Worm (Caenorhabditis elegans): ENCODE data around the gene bath-19.

The bath-19 gene

DNA sequence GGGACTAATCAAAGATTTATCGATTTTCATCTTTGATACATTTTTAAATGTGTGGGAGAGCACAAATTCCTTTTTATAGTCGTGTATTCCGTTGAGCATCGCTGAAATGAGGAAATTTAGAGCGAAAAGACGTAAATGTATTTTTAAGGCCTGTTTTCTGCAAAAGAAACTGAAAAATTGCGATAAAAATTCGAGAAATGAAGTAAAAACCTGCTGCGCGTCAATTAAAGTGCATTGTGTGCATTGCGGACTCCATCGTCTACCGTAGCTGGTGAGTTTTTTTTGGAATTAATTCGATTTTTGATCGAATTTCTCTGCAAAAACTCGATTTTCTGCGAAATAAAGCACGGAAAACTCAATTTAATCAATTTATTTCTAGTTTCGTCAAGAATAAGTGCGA lies at the start of gene bath-19:
TSS of gene bath-19 (minus strand) at position 101 of the 400 bp plus-strand sequence.
- no peak for TF ChIP-seq peb-1 (tag; optimal IDR thresholded peaks at IDR 0.05)
- TF ChIP-seq nhr-21 (tag; optimal IDR thresholded peaks at IDR 0.05) = no peak
- no peak for TF ChIP-seq lin-39 (tag; optimal IDR thresholded peaks at IDR 0.05)
- no peak for TF ChIP-seq sem-4 (tag; optimal IDR thresholded peaks at IDR 0.05)
- no peak for TF ChIP-seq ZK546.5 (tag; optimal IDR thresholded peaks at IDR 0.05)

DNA sequence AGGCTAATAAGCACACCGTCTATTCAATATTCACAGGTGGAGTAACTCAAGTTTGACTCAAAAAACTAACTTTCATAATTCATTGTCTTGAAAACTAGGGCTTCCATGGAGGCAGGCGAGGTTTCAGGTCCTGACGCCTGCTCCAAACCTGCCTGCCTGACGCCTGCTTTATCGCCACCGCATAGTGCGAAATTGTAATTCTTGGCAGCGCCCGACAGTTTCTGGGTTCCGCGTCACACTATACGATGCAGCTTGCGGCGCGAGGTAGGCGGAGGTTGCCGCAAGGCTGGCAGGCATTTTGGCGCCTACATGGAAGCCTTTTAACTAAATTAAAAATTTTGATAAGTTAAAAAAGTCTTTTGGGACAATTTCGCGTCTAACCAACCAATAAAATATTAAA lies 48.0 kb upstream of the bath-19 start:
- TF ChIP-seq lsy-2 (tag; optimal IDR thresholded peaks at IDR 0.05) = no peak
- TF ChIP-seq ceh-16 (tag; optimal IDR thresholded peaks at IDR 0.05) = no peak
- TF ChIP-seq mdl-1 (tag; optimal IDR thresholded peaks at IDR 0.05) = no peak
- TF ChIP-seq peb-1 (tag; optimal IDR thresholded peaks at IDR 0.05) = no peak
- TF ChIP-seq nhr-11 (tag; optimal IDR thresholded peaks at IDR 0.05) = no peak
- no peak for TF ChIP-seq aly-2 (tag; optimal IDR thresholded peaks at IDR 0.05)
- no peak for TF ChIP-seq nhr-12 (tag; optimal IDR thresholded peaks at IDR 0.05)
- TF ChIP-seq nhr-77 (tag; optimal IDR thresholded peaks at IDR 0.05) = no peak
- no peak for TF ChIP-seq snpc-4 (tag; optimal IDR thresholded peaks at IDR 0.05)
- TF ChIP-seq dmd-4 (tag; optimal IDR thresholded peaks at IDR 0.05) = no peak
- no peak for TF ChIP-seq mab-5 (tag; optimal IDR thresholded peaks at IDR 0.05)

DNA sequence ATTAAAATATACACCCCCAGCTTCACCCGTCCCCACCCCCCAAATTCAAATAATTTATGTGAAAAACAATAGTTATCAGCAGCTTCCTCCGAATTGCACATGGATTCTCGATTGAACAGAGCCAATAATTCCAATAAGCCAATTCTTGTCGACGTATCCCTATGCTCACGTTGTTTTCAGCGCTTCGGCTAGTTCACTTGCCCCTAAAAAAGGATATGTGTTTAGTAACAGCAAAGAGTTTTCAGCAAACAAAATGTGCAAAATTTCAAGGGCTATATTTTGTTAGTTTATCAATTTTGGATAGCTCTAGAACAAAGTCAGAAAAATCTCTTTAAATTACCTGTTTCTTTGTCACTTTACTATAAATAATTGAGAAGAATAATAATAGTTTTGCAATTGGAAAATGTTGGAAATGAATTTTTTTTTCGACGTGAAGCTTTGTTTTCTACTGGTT lies 44.6 kb upstream of the bath-19 start, which contains the start of the genes T16A1.5 and fbxc-49:
TSS of gene T16A1.5 (minus strand) at position 101 of the 454 bp plus-strand sequence.
TSS of gene fbxc-49 (plus strand) at position 404 of the 454 bp plus-strand sequence.
- TF ChIP-seq C34F6.9 (tag; optimal IDR thresholded peaks at IDR 0.05) (no peak), mbf-1 (tag; optimal IDR thresholded peaks at IDR 0.05) (no peak), ceh-82 (tag; optimal IDR thresholded peaks at IDR 0.05) (no peak), elt-3 (tag; optimal IDR thresholded peaks at IDR 0.05) (no peak), nhr-23 (tag; optimal IDR thresholded peaks at IDR 0.05) (no peak), nhr-11 (tag; optimal IDR thresholded peaks at IDR 0.05) (no peak), mdl-1 (tag; optimal IDR thresholded peaks at IDR 0.05) (no peak), sem-4 (tag; optimal IDR thresholded peaks at IDR 0.05) (no peak), nhr-12 (tag; optimal IDR thresholded peaks at IDR 0.05) (no peak), F13H6.1 (tag; optimal IDR thresholded peaks at IDR 0.05) (no peak), nhr-6 (tag; optimal IDR thresholded peaks at IDR 0.05) (no peak), skn-1 (tag; optimal IDR thresholded peaks at IDR 0.05) (no peak), lin-11 (tag; optimal IDR thresholded peaks at IDR 0.05) (no peak), nhr-237 (tag; optimal IDR thresholded peaks at IDR 0.05) (no peak), unc-55 (GFP tag; optimal IDR thresholded peaks at IDR 0.05) (no peak), sma-9 (GFP tag; optimal IDR thresholded peaks at IDR 0.05) (no peak), sma-9 (tag; optimal IDR thresholded peaks at IDR 0.05) (no peak), lin-39 (tag; optimal IDR thresholded peaks at IDR 0.05) (no peak), fos-1 (tag; optimal IDR thresholded peaks at IDR 0.05) (no peak), R02D3.7 (tag; optimal IDR thresholded peaks at IDR 0.05) (no peak), unc-39 (tag; optimal IDR thresholded peaks at IDR 0.05) (no peak)

DNA sequence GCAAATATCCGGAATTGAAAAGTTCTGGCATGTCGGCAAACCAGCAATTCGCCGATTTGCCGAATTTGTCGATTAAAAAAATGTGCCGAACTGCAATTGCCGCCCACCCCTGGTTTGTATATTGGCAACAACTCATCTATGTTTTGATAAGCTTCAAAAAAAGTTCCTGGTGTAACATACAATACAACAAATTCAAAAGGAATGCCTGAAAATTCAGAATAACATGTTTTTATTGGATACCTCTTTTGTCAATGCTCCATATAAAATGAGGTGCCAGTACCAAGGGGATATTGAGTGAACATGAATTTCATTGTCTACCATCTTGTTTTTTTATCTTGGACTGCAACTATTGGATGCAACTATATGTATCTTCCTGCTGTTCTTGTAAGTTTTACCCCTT lies 42.1 kb upstream of the bath-19 start, which contains the start of gene T16A1.4:
TSS of gene T16A1.4 (plus strand) at position 301 of the 400 bp plus-strand sequence.
- TF ChIP-seq F13H6.1 (tag; optimal IDR thresholded peaks at IDR 0.05) (no peak), nhr-10 (tag; optimal IDR thresholded peaks at IDR 0.05) (no peak), sem-4 (tag; optimal IDR thresholded peaks at IDR 0.05) (no peak), ztf-1 (GFP tag; conservative IDR thresholded peaks at IDR 0.05) (no peak), blmp-1 (tag; optimal IDR thresholded peaks at IDR 0.05; ENCODE audit: insufficient read depth) (no peak), mbf-1 (tag; optimal IDR thresholded peaks at IDR 0.05) (no peak), ceh-16 (tag; optimal IDR thresholded peaks at IDR 0.05) (no peak), C34F6.9 (tag; optimal IDR thresholded peaks at IDR 0.05) (no peak), unc-39 (tag; optimal IDR thresholded peaks at IDR 0.05) (no peak), nhr-77 (tag; optimal IDR thresholded peaks at IDR 0.05) (no peak), nhr-6 (tag; optimal IDR thresholded peaks at IDR 0.05) (no peak), lin-13 (GFP tag; optimal IDR thresholded peaks at IDR 0.05) (no peak)

ce11 chrII:2080425-2080824 lies 41.2 kb upstream of the bath-19 start, which contains the start of gene F07E5.9:
F07E5.9 (minus strand) TSS chrII:2080525.
- TF ChIP-seq nhr-21 (tag; optimal IDR thresholded peaks at IDR 0.05) (no peak), fos-1 (tag; optimal IDR thresholded peaks at IDR 0.05) (no peak), C34F6.9 (tag; optimal IDR thresholded peaks at IDR 0.05) (no peak), sma-3 (GFP tag; optimal IDR thresholded peaks at IDR 0.05) (no peak), Y55F3AM.14 (GFP tag; optimal IDR thresholded peaks at IDR 0.05) (no peak), nhr-10 (tag; optimal IDR thresholded peaks at IDR 0.05) (no peak), elt-3 (tag; optimal IDR thresholded peaks at IDR 0.05) (no peak), mbf-1 (tag; optimal IDR thresholded peaks at IDR 0.05) (no peak), crh-2 (tag; optimal IDR thresholded peaks at IDR 0.05) (no peak), ceh-82 (tag; optimal IDR thresholded peaks at IDR 0.05) (no peak), ceh-16 (tag; optimal IDR thresholded peaks at IDR 0.05) (no peak), ama-1 (optimal IDR thresholded peaks at IDR 0.05) (no peak), mdl-1 (tag; optimal IDR thresholded peaks at IDR 0.05) (no peak), elt-1 (tag; optimal IDR thresholded peaks at IDR 0.05) (no peak), skn-1 (tag; optimal IDR thresholded peaks at IDR 0.05) (no peak), lin-13 (GFP tag; optimal IDR thresholded peaks at IDR 0.05) (no peak), nhr-23 (tag; optimal IDR thresholded peaks at IDR 0.05) (no peak), zag-1 (tag; optimal IDR thresholded peaks at IDR 0.05) (no peak), sma-9 (GFP tag; optimal IDR thresholded peaks at IDR 0.05) (no peak), sma-9 (tag; optimal IDR thresholded peaks at IDR 0.05) (no peak), sem-4 (tag; optimal IDR thresholded peaks at IDR 0.05) (no peak)
